Fruit fly (Drosophila melanogaster): ENCODE measurements around the gene brv1.
A peak's percentile ranks its signal among the peaks of the same experiment; 100 is the strongest.

Gene brv1

DNA sequence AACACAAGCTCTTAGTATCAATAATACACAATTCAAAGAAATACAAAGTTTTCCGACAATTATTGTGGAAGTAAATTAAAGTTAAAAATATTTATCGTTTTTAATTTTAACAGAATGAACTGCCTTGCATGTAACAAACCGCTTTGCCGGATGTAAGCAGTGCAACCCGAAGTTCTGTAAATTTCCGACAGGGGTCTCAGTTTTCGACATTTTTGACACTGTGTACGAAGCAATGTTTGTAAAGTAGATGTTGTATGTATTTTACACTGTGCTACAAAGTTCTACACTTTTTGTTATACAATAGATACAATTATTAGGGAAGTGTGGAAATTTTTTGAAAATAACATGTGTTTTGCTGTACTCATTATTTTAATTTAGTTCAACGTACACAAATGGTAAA lies 30.2 kb upstream of the brv1 start:
- TF ChIP-seq CG34367 (tag; optimal IDR thresholded peaks at IDR 0.05) (peak; percentile 28), D1 (tag; optimal IDR thresholded peaks at IDR 0.05) (peak; percentile 59), gl (tag; optimal IDR thresholded peaks at IDR 0.05) (no peak), CG12605 (GFP tag; IDR thresholded peaks at IDR 0.05) (no peak), rn (GFP tag; IDR thresholded peaks at IDR 0.05) (peak; percentile 60), CG4496 (GFP tag; IDR thresholded peaks at IDR 0.05) (peak; percentile 85), CG14655 (GFP tag; optimal IDR thresholded peaks at IDR 0.05) (peak; percentile 3), Pif1A (GFP tag; optimal IDR thresholded peaks at IDR 0.05) (peak; percentile 37), CG10348 (GFP tag; IDR thresholded peaks at IDR 0.05) (no peak), fd96Ca (GFP tag; IDR thresholded peaks at IDR 0.05) (no peak), CG8301 (tag; optimal IDR thresholded peaks at IDR 0.05) (no peak), Ets98B (GFP tag; IDR thresholded peaks at IDR 0.05) (peak; percentile 47; the same call in 1 of the 2 replicates), CG32121 (GFP tag; IDR thresholded peaks at IDR 0.05) (peak; percentile 32; the same call in 1 of the 2 replicates)

DNA sequence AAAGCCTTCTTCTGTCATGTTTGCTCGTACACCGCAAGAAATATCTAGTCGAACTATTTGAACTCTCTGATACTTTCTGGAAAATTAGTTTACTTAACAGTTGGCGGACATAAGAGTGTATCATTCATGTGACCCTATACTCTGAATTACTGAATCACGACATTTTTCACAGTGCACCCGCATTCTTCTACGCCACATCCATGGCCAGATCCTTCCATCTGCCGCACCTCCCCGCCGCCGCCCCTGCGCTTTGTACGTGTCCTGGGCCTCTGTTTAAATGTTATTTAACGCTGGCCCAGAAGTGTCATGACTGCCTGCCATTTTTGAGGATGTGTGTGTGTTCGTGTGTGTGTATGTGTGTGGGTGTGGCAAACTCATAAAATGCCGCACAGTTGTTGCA lies 26.4 kb upstream of the brv1 start:
- no peak for TF ChIP-seq CG4496 (GFP tag; IDR thresholded peaks at IDR 0.05)
- TF ChIP-seq CG10348 (GFP tag; IDR thresholded peaks at IDR 0.05), result no peak
- TF ChIP-seq D1 (tag; optimal IDR thresholded peaks at IDR 0.05), result no peak
- TF ChIP-seq CG14655 (GFP tag; optimal IDR thresholded peaks at IDR 0.05), result no peak
- no peak for TF ChIP-seq CG9948 (tag; optimal IDR thresholded peaks at IDR 0.05)
- TF ChIP-seq rn (GFP tag; IDR thresholded peaks at IDR 0.05), result no peak
- TF ChIP-seq Pif1B (GFP tag; optimal IDR thresholded peaks at IDR 0.05), result no peak
- TF ChIP-seq gl (tag; optimal IDR thresholded peaks at IDR 0.05), result no peak
- no peak for TF ChIP-seq CG12605 (GFP tag; IDR thresholded peaks at IDR 0.05)
- TF ChIP-seq EcR (GFP tag; optimal IDR thresholded peaks at IDR 0.05), result no peak
- TF ChIP-seq CG34367 (tag; optimal IDR thresholded peaks at IDR 0.05), result no peak
- TF ChIP-seq CG8301 (tag; optimal IDR thresholded peaks at IDR 0.05), result no peak
- TF ChIP-seq CG13204 (GFP tag; optimal IDR thresholded peaks at IDR 0.05), result no peak
- no peak for TF ChIP-seq fd96Ca (GFP tag; IDR thresholded peaks at IDR 0.05)
- no peak for TF ChIP-seq Snoo (tag; optimal IDR thresholded peaks at IDR 0.05)
- TF ChIP-seq Ets98B (GFP tag; IDR thresholded peaks at IDR 0.05), result no peak
- no peak for TF ChIP-seq CG15710 (tag; optimal IDR thresholded peaks at IDR 0.05)
- no peak for TF ChIP-seq CG32121 (GFP tag; IDR thresholded peaks at IDR 0.05)
- no peak for TF ChIP-seq Pif1A (GFP tag; optimal IDR thresholded peaks at IDR 0.05)
- TF ChIP-seq CG8159 (tag; optimal IDR thresholded peaks at IDR 0.05), result no peak

DNA sequence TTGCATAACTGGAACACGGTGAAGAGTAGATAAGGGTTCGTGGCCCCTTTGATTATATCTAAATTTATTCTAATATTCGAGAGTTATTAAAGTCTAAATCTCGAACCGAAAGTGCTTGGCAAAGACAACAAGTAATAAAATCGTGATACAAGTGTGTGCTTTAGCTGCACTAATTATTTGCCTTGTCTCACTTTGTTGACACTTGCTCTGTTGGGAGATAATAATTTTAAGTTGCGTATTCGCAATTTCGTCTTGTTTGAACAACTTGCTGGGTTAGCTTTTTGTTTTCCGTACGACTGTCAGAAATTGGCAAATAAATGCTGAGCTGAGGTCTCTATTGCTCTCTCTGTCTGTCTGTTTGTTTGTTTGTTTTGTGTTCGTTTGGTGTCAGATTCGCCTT lies 18.4 kb upstream of the brv1 start:
- TF ChIP-seq gl (tag; optimal IDR thresholded peaks at IDR 0.05) (no peak), CG15710 (tag; optimal IDR thresholded peaks at IDR 0.05) (no peak), Ets98B (GFP tag; IDR thresholded peaks at IDR 0.05) (no peak), CG17806 (tag; optimal IDR thresholded peaks at IDR 0.05) (no peak), CG10348 (GFP tag; IDR thresholded peaks at IDR 0.05) (no peak), D1 (tag; optimal IDR thresholded peaks at IDR 0.05) (no peak), EcR (GFP tag; optimal IDR thresholded peaks at IDR 0.05) (no peak), CG8301 (tag; optimal IDR thresholded peaks at IDR 0.05) (no peak), CG9948 (tag; optimal IDR thresholded peaks at IDR 0.05) (no peak), Pif1B (GFP tag; optimal IDR thresholded peaks at IDR 0.05) (no peak)

DNA sequence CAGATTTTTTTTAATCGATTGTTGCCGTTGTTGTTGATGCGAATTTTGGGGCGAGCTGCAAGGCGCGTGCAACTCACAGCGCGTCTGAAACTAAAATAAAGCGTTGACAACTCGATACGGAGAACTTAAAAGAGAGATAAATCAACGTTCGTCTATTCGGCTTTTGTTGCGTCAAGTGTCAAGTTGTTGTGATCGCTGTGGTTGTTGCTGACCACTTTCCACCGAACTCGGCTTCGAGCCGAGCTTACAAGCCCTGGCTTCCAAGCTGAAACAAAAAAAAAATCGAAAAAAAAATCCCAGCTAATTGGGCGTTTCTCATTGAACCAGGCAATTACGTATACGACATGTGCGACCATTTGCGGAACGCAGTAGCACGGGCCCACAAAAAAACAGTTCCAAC lies 17.5 kb upstream of the brv1 start, which contains the start of gene CG9452:
Gene CG9452, minus strand, starts transcription at position 101 of the 400 bp plus-strand sequence.
- no peak for TF ChIP-seq CG13204 (GFP tag; optimal IDR thresholded peaks at IDR 0.05)
- no peak for TF ChIP-seq gl (tag; optimal IDR thresholded peaks at IDR 0.05)
- TF ChIP-seq CG12605 (GFP tag; IDR thresholded peaks at IDR 0.05), result no peak
- no peak for TF ChIP-seq Pif1B (GFP tag; optimal IDR thresholded peaks at IDR 0.05)
- TF ChIP-seq Snoo (tag; optimal IDR thresholded peaks at IDR 0.05), result no peak
- TF ChIP-seq CG17806 (tag; optimal IDR thresholded peaks at IDR 0.05), result no peak
- TF ChIP-seq CG14655 (GFP tag; optimal IDR thresholded peaks at IDR 0.05), result no peak
- no peak for TF ChIP-seq CG4496 (GFP tag; IDR thresholded peaks at IDR 0.05)
- TF ChIP-seq rn (GFP tag; IDR thresholded peaks at IDR 0.05), result no peak
- no peak for TF ChIP-seq CG15710 (tag; optimal IDR thresholded peaks at IDR 0.05)
- TF ChIP-seq CG9948 (tag; optimal IDR thresholded peaks at IDR 0.05), result no peak
- TF ChIP-seq CG10348 (GFP tag; IDR thresholded peaks at IDR 0.05), result no peak

DNA sequence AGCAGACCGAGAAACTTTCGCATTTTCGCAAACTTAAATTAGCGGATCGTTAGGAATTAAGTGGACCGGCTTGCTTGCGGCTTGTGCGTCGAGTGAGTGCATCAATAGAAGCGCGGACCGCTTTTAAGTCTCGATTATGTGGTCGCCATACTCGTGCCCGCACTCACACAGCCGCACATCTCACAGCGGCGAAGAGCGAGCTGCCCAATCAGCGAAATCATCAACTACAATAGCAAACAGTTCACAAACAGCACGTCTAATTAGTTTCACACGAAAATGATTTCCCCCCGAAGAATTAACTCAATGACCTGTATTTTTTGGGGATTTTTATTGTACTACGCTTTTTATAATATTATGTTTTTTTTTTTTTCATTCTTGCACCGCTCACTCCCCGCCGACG lies 14.4 kb upstream of the brv1 start, which contains the start of gene CG9451:
Gene CG9451, minus strand, starts transcription at position 101 of the 400 bp plus-strand sequence.
- no peak for TF ChIP-seq CG32121 (GFP tag; IDR thresholded peaks at IDR 0.05)
- no peak for TF ChIP-seq CG15710 (tag; optimal IDR thresholded peaks at IDR 0.05)
- no peak for TF ChIP-seq CG12605 (GFP tag; IDR thresholded peaks at IDR 0.05)
- TF ChIP-seq CG9948 (tag; optimal IDR thresholded peaks at IDR 0.05), result no peak
- TF ChIP-seq rn (GFP tag; IDR thresholded peaks at IDR 0.05), result no peak
- no peak for TF ChIP-seq CG17806 (tag; optimal IDR thresholded peaks at IDR 0.05)
- TF ChIP-seq CG14655 (GFP tag; optimal IDR thresholded peaks at IDR 0.05), result no peak
- TF ChIP-seq Pif1B (GFP tag; optimal IDR thresholded peaks at IDR 0.05), result no peak
- no peak for TF ChIP-seq CG13204 (GFP tag; optimal IDR thresholded peaks at IDR 0.05)
- TF ChIP-seq Snoo (tag; optimal IDR thresholded peaks at IDR 0.05), result no peak

DNA sequence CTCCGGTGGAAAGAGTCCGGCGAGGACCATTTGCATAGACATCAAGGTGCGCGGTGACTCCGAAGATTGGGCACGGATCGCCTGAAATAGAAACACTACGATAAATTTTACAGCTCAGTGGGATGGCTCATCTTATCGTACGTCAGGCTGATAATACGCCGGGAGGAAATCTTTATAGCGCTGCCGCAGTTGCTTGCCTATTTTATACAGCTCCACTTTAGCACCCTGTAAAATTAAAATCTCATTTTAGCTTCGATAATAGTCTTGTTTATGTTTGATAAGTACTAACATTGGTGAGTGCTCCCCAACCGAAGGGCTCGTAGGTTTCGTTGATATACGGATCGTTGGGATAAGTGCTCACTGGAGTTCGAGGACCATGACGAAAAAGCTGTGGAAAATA lies 13.0 kb upstream of the brv1 start:
- TF ChIP-seq CG4496 (GFP tag; IDR thresholded peaks at IDR 0.05), result no peak

dm6 chr3L:19497623-19498022 lies 11.3 kb upstream of the brv1 start, which contains the start of gene CG9449:
Gene CG9449, minus strand, starts transcription at chr3L:19497723.
- no peak for TF ChIP-seq CG13204 (GFP tag; optimal IDR thresholded peaks at IDR 0.05)
- TF ChIP-seq D1 (tag; optimal IDR thresholded peaks at IDR 0.05), result no peak
- TF ChIP-seq CG17806 (tag; optimal IDR thresholded peaks at IDR 0.05), result no peak
- no peak for TF ChIP-seq fd96Ca (GFP tag; IDR thresholded peaks at IDR 0.05)
- TF ChIP-seq Pif1B (GFP tag; optimal IDR thresholded peaks at IDR 0.05), result no peak
- no peak for TF ChIP-seq CG32121 (GFP tag; IDR thresholded peaks at IDR 0.05)
- TF ChIP-seq Ets98B (GFP tag; IDR thresholded peaks at IDR 0.05), result no peak
- TF ChIP-seq CG10348 (GFP tag; IDR thresholded peaks at IDR 0.05), result no peak
- TF ChIP-seq CG4496 (GFP tag; IDR thresholded peaks at IDR 0.05), result no peak
- TF ChIP-seq Snoo (tag; optimal IDR thresholded peaks at IDR 0.05), result no peak
- TF ChIP-seq CG8301 (tag; optimal IDR thresholded peaks at IDR 0.05), result no peak
- TF ChIP-seq CG9948 (tag; optimal IDR thresholded peaks at IDR 0.05), result no peak
- no peak for TF ChIP-seq EcR (GFP tag; optimal IDR thresholded peaks at IDR 0.05)
- TF ChIP-seq CG8159 (tag; optimal IDR thresholded peaks at IDR 0.05), result no peak
